Fruit fly (Drosophila melanogaster): ENCODE measurements around the gene CG31517.

The CG31517 gene

dm6 chr3R:13952303-13952702 is 4.1 kb downstream of the CG31517 start (continued):
- TF ChIP-seq Side (GFP tag; optimal IDR thresholded peaks at IDR 0.05): no peak
- TF ChIP-seq HLH3B (GFP tag; IDR thresholded peaks at IDR 0.05): no peak
- no peak for TF ChIP-seq Six4 (GFP tag; optimal IDR thresholded peaks at IDR 0.05)
- no peak for TF ChIP-seq Antp (GFP tag; optimal IDR thresholded peaks at IDR 0.05)
- no peak for TF ChIP-seq sim (GFP tag; IDR thresholded peaks at IDR 0.05)
- no peak for TF ChIP-seq Poxn (GFP tag; IDR thresholded peaks at IDR 0.05)
- no peak for TF ChIP-seq ab (GFP tag; optimal IDR thresholded peaks at IDR 0.05)
- TF ChIP-seq CG30403 (GFP tag; optimal IDR thresholded peaks at IDR 0.05): no peak
- TF ChIP-seq gcm2 (GFP tag; optimal IDR thresholded peaks at IDR 0.05): no peak
- TF ChIP-seq ash1 (GFP tag; optimal IDR thresholded peaks at IDR 0.05): no peak
- TF ChIP-seq br (optimal IDR thresholded peaks at IDR 0.05): no peak
- TF ChIP-seq Nf-YB (GFP tag; optimal IDR thresholded peaks at IDR 0.05): no peak
- no peak for TF ChIP-seq CHES-1-like (GFP tag; optimal IDR thresholded peaks at IDR 0.05)
- no peak for TF ChIP-seq da (GFP tag; optimal IDR thresholded peaks at IDR 0.05)
- TF ChIP-seq pzg (GFP tag; optimal IDR thresholded peaks at IDR 0.05): no peak
- TF ChIP-seq CG11696 (GFP tag; IDR thresholded peaks at IDR 0.05): no peak
- no peak for TF ChIP-seq lilli (GFP tag; optimal IDR thresholded peaks at IDR 0.05)
- no peak for TF ChIP-seq Jarid2 (GFP tag; optimal IDR thresholded peaks at IDR 0.05)
- no peak for TF ChIP-seq CG2116 (GFP tag; optimal IDR thresholded peaks at IDR 0.05)
- peak; percentile 23 for TF ChIP-seq CG17359 (tag; optimal IDR thresholded peaks at IDR 0.05)
- TF ChIP-seq CG14014 (GFP tag; IDR thresholded peaks at IDR 0.05): no peak
- TF ChIP-seq HHEX (GFP tag; optimal IDR thresholded peaks at IDR 0.05): no peak
- no peak for TF ChIP-seq insv (GFP tag; optimal IDR thresholded peaks at IDR 0.05)
- no peak for TF ChIP-seq E2f2 (GFP tag; IDR thresholded peaks at IDR 0.05)
- no peak for TF ChIP-seq trh (GFP tag; optimal IDR thresholded peaks at IDR 0.05)
- no peak for TF ChIP-seq CG15073 (GFP tag; optimal IDR thresholded peaks at IDR 0.05)
- no peak for TF ChIP-seq luna (GFP tag; optimal IDR thresholded peaks at IDR 0.05)
- peak; percentile 22 for TF ChIP-seq CG2875 (GFP tag; optimal IDR thresholded peaks at IDR 0.05)
- TF ChIP-seq CG6272 (GFP tag; IDR thresholded peaks at IDR 0.05): no peak
- no peak for TF ChIP-seq CG3847 (GFP tag; IDR thresholded peaks at IDR 0.05)
- TF ChIP-seq CG7271 (tag; optimal IDR thresholded peaks at IDR 0.05): no peak
- no peak for TF ChIP-seq tx (GFP tag; optimal IDR thresholded peaks at IDR 0.05)
- no peak for TF ChIP-seq Rx (GFP tag; IDR thresholded peaks at IDR 0.05)
- no peak for TF ChIP-seq B-H1 (GFP tag; IDR thresholded peaks at IDR 0.05)
- TF ChIP-seq Mes4 (GFP tag; optimal IDR thresholded peaks at IDR 0.05): no peak
- no peak for TF ChIP-seq CG8478 (optimal IDR thresholded peaks at IDR 0.05)
- no peak for TF ChIP-seq hbn (GFP tag; IDR thresholded peaks at IDR 0.05; ENCODE audit: partially characterized antibody)
- peak; percentile 33; the same call in 1 of the 3 replicates for TF ChIP-seq tgo (GFP tag; IDR thresholded peaks at IDR 0.05)
- TF ChIP-seq fd102C (GFP tag; optimal IDR thresholded peaks at IDR 0.05): no peak
- no peak for TF ChIP-seq Dbx (GFP tag; IDR thresholded peaks at IDR 0.05)
- TF ChIP-seq H2.0 (GFP tag; IDR thresholded peaks at IDR 0.05): no peak
- TF ChIP-seq CG15011 (GFP tag; optimal IDR thresholded peaks at IDR 0.05): no peak
- no peak for TF ChIP-seq CrebB (tag; optimal IDR thresholded peaks at IDR 0.05)
- no peak for TF ChIP-seq CG32532 (GFP tag; IDR thresholded peaks at IDR 0.05)
- TF ChIP-seq ap (GFP tag; IDR thresholded peaks at IDR 0.05): no peak
- TF ChIP-seq CG16815 (GFP tag; optimal IDR thresholded peaks at IDR 0.05): no peak
- no peak for TF ChIP-seq twi (tag; optimal IDR thresholded peaks at IDR 0.05)
- TF ChIP-seq CG5953 (GFP tag; IDR thresholded peaks at IDR 0.05): no peak
- TF ChIP-seq mld (GFP tag; IDR thresholded peaks at IDR 0.05; ENCODE audit: partially characterized antibody): no peak
- TF ChIP-seq zen2 (GFP tag; IDR thresholded peaks at IDR 0.05; ENCODE audit: partially characterized antibody): no peak
- TF ChIP-seq wek (GFP tag; optimal IDR thresholded peaks at IDR 0.05): no peak
- TF ChIP-seq Aef1 (GFP tag; IDR thresholded peaks at IDR 0.05): no peak
- TF ChIP-seq CG7786 (GFP tag; optimal IDR thresholded peaks at IDR 0.05): no peak
- no peak for TF ChIP-seq cad (GFP tag; optimal IDR thresholded peaks at IDR 0.05)

Measured in whole organism, embryonic.